Worm (Caenorhabditis elegans) whole organism, late embryonic: Measurements from ENCODE around the gene C33G8.13.

ENCODE experiments used
- C38D4.7 ChIP-seq: fragments of 200-800 bp; sonication (Bioruptor generic); optimal IDR thresholded peaks from 2 replicates; lab custom pipeline; 2018; ENCODE audit warnings: mild to moderate bottlenecking, missing genetic modification characterization, moderate library complexity, missing compliant biosample characterization
- K09A11.1 ChIP-seq: sonication (generic microtip); optimal IDR thresholded peaks from 2 replicates; lab custom pipeline; 2017; ENCODE audit warnings: antibody characterized with exemption, mild to moderate bottlenecking, missing genetic modification characterization, missing compliant biosample characterization; ENCODE audit not compliant: insufficient read depth
- T23F11.4 ChIP-seq: fragments of 200-800 bp; sonication (Bioruptor generic); optimal IDR thresholded peaks from 2 replicates; lab custom pipeline; 2018; ENCODE audit warnings: mild to moderate bottlenecking, missing genetic modification characterization, missing compliant biosample characterization
- Y22D7AL.16 ChIP-seq: sonication (generic microtip); optimal IDR thresholded peaks from 2 replicates; lab custom pipeline; 2016; ENCODE audit warnings: missing genetic modification characterization, missing compliant biosample characterization
- ama-1 ChIP-seq: fragments of 150-350 bp; optimal IDR thresholded peaks from 2 replicates; lab custom pipeline; 2014
- ceh-2 ChIP-seq: sonication (generic microtip); optimal IDR thresholded peaks from 2 replicates; lab custom pipeline; 2016; ENCODE audit warnings: missing genotype, missing genetic modification characterization, missing compliant biosample characterization
- ceh-22 ChIP-seq: sonication (generic microtip); optimal IDR thresholded peaks from 2 replicates; lab custom pipeline; 2017; ENCODE audit warnings: missing biosample characterization, missing genetic modification characterization
- ceh-24 ChIP-seq: sonication (generic microtip); optimal IDR thresholded peaks from 2 replicates; lab custom pipeline; 2016; ENCODE audit warnings: mild to moderate bottlenecking, missing genetic modification characterization, missing compliant biosample characterization
- ceh-31 ChIP-seq: sonication (generic microtip); optimal IDR thresholded peaks from 2 replicates; lab custom pipeline; 2016; ENCODE audit warnings: missing genetic modification characterization, missing compliant biosample characterization
- ceh-45 ChIP-seq: fragments of 200-800 bp; sonication (Bioruptor generic); IDR thresholded peaks from 2 replicates; pipeline ENCODE4 v1.3.6; 2022; ENCODE audit warnings: missing genetic modification reagents, missing genetic modification characterization, missing compliant biosample characterization
- ceh-48 ChIP-seq: sonication (generic microtip); optimal IDR thresholded peaks from 2 replicates; lab custom pipeline; 2016; ENCODE audit warnings: missing genetic modification characterization, inconsistent platforms, missing compliant biosample characterization
- ceh-9 ChIP-seq: sonication (generic microtip); optimal IDR thresholded peaks from 2 replicates; lab custom pipeline; 2016; ENCODE audit warnings: mild to moderate bottlenecking, missing genetic modification characterization, inconsistent platforms, missing compliant biosample characterization
- dmd-4 ChIP-seq: sonication (generic microtip); optimal IDR thresholded peaks from 2 replicates; lab custom pipeline; 2016; ENCODE audit warnings: borderline replicate concordance, missing genetic modification characterization, missing compliant biosample characterization
- dve-1 ChIP-seq: sonication (generic microtip); optimal IDR thresholded peaks from 2 replicates; lab custom pipeline; 2017; ENCODE audit warnings: antibody characterized with exemption, mild to moderate bottlenecking, missing genetic modification characterization, missing compliant biosample characterization
- elt-2 ChIP-seq: sonication (generic microtip); optimal IDR thresholded peaks from 2 replicates; lab custom pipeline; 2016; ENCODE audit warnings: missing genetic modification reagents, missing genetic modification characterization, missing compliant biosample characterization
- ets-4 ChIP-seq: sonication (generic microtip); optimal IDR thresholded peaks from 2 replicates; lab custom pipeline; 2016; ENCODE audit warnings: missing genetic modification characterization, missing compliant biosample characterization
- fkh-6 ChIP-seq: sonication (generic microtip); optimal IDR thresholded peaks from 2 replicates; lab custom pipeline; 2016; ENCODE audit warnings: missing genetic modification characterization, missing compliant biosample characterization
- gmeb-2 ChIP-seq: sonication (generic microtip); optimal IDR thresholded peaks from 2 replicates; lab custom pipeline; 2016; ENCODE audit warnings: missing genetic modification characterization, inconsistent platforms, missing compliant biosample characterization
- hlh-13 ChIP-seq: fragments of 200-800 bp; sonication (Bioruptor generic); optimal IDR thresholded peaks from 2 replicates; lab custom pipeline; 2018; ENCODE audit warnings: mild to moderate bottlenecking, missing genetic modification characterization, missing compliant biosample characterization
- lim-6 ChIP-seq: sonication (generic microtip); optimal IDR thresholded peaks from 2 replicates; lab custom pipeline; 2016; ENCODE audit warnings: missing genetic modification characterization, missing compliant biosample characterization
- lin-11 ChIP-seq: fragments of 200-800 bp; sonication (Bioruptor generic); optimal IDR thresholded peaks from 2 replicates; lab custom pipeline; 2018; ENCODE audit warnings: mild to moderate bottlenecking, missing genetic modification characterization, missing compliant biosample characterization
- madf-2 ChIP-seq: sonication (generic microtip); optimal IDR thresholded peaks from 2 replicates; lab custom pipeline; 2017; ENCODE audit warnings: missing genetic modification characterization, missing compliant biosample characterization
- mec-3 ChIP-seq: sonication (generic microtip); optimal IDR thresholded peaks from 2 replicates; lab custom pipeline; 2016; ENCODE audit warnings: borderline replicate concordance, missing genetic modification characterization, missing compliant biosample characterization
- nfya-1 ChIP-seq: sonication (generic microtip); optimal IDR thresholded peaks from 2 replicates; lab custom pipeline; 2017; ENCODE audit warnings: missing genetic modification characterization, mild to moderate bottlenecking, missing compliant biosample characterization, antibody characterized with exemption, moderate library complexity
- nhr-232 ChIP-seq: sonication (generic microtip); optimal IDR thresholded peaks from 2 replicates; lab custom pipeline; 2016; ENCODE audit warnings: missing genetic modification characterization, missing compliant biosample characterization
- npax-4 ChIP-seq: sonication (generic microtip); optimal IDR thresholded peaks from 2 replicates; lab custom pipeline; 2016; ENCODE audit warnings: missing genetic modification characterization, missing compliant biosample characterization
- pag-3 ChIP-seq: sonication (generic microtip); optimal IDR thresholded peaks from 2 replicates; lab custom pipeline; 2016; ENCODE audit warnings: missing compliant biosample characterization, missing genetic modification characterization, borderline replicate concordance
- pha-2 ChIP-seq: sonication (generic microtip); optimal IDR thresholded peaks from 2 replicates; lab custom pipeline; 2017; ENCODE audit warnings: mild to moderate bottlenecking, missing genetic modification characterization, missing compliant biosample characterization
- pqm-1 ChIP-seq: sonication (generic microtip); optimal IDR thresholded peaks from 2 replicates; lab custom pipeline; 2016; ENCODE audit warnings: missing genetic modification characterization, missing compliant biosample characterization
- syd-9 ChIP-seq: sonication (generic microtip); optimal IDR thresholded peaks from 2 replicates; lab custom pipeline; 2016; ENCODE audit warnings: mild to moderate bottlenecking, missing genetic modification characterization, moderate library complexity, missing compliant biosample characterization
- tbx-7 ChIP-seq: sonication (generic microtip); optimal IDR thresholded peaks from 2 replicates; lab custom pipeline; 2016; ENCODE audit warnings: missing genotype, missing genetic modification characterization, missing compliant biosample characterization
- ttx-3 ChIP-seq: sonication (generic microtip); optimal IDR thresholded peaks from 2 replicates; lab custom pipeline; 2016; ENCODE audit warnings: missing genetic modification reagents, missing genetic modification characterization, missing compliant biosample characterization
- unc-3 ChIP-seq, 2 experiments: fragments of 200-800 bp in 1 of 2; sonication (Bioruptor generic) in 1 of 2; sonication (generic microtip) in 1 of 2; conservative IDR thresholded peaks in 1 of 2; optimal IDR thresholded peaks in 1 of 2; 2 replicates each; pipeline versions ENCODE4 v1.3.6 to Lab custom; 2016 to 2022; ENCODE audit warnings: missing compliant biosample characterization in 2 of 2, missing genetic modification characterization in 2 of 2, missing genetic modification reagents in 1 of 2
- unc-42 ChIP-seq: sonication (generic microtip); optimal IDR thresholded peaks from 2 replicates; lab custom pipeline; 2016; ENCODE audit warnings: missing genotype, missing genetic modification characterization, missing compliant biosample characterization
- zip-5 ChIP-seq: sonication (generic microtip); optimal IDR thresholded peaks from 2 replicates; lab custom pipeline; 2016; ENCODE audit warnings: missing genetic modification characterization, missing compliant biosample characterization

C33G8.13 gene

DNA sequence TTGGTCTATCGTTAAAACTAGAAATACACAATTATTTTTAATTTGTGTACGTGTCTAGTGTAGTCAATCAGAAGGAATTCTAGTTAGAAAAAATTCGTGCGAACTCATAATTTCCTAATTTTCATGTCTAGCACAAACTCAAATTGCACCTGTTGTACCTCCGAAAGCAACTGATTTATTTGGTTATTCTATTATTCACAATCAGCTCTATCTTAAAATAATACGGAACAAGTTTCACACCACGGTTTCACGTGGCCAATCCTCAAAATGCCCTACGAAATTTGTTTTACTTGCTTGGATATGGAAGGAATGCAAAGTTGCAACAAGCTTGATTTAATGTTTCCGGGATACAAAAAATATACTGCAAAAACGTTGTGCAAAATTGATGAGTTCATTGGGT lies 3.2 kb downstream of the C33G8.13 start, which contains the start of gene srw-127:
Gene srw-127, plus strand, starts transcription at position 301 of the 400 bp plus-strand sequence.
- TF ChIP-seq T23F11.4 (GFP tag; lab: Kevin White, UChicago) = no peak
- TF ChIP-seq hlh-13 (GFP tag; lab: Kevin White, UChicago) = no peak
- no peak for TF ChIP-seq zip-5 (tag; lab: Kevin White, UChicago)
- no peak for TF ChIP-seq elt-2 (tag; lab: Kevin White, UChicago)
- no peak for TF ChIP-seq tbx-7 (tag; lab: Kevin White, UChicago)
- no peak for TF ChIP-seq lin-11
- no peak for TF ChIP-seq dve-1 (tag; lab: Kevin White, UChicago)
- no peak for TF ChIP-seq unc-3 (GFP tag; conservative IDR thresholded peaks at IDR 0.05; lab: Robert Waterston, UW)
- TF ChIP-seq unc-3 (tag; optimal IDR thresholded peaks at IDR 0.05; lab: Kevin White, UChicago) = no peak
- TF ChIP-seq gmeb-2 (tag; lab: Kevin White, UChicago) = no peak
- TF ChIP-seq K09A11.1 (tag; lab: Kevin White, UChicago) = no peak
- TF ChIP-seq pha-2 (tag; lab: Kevin White, UChicago) = no peak
- no peak for TF ChIP-seq mec-3
- TF ChIP-seq dmd-4 (tag; lab: Kevin White, UChicago) = no peak
- TF ChIP-seq ceh-31 (tag; lab: Kevin White, UChicago) = no peak
- no peak for TF ChIP-seq lim-6 (tag; lab: Kevin White, UChicago)
- no peak for TF ChIP-seq nfya-1 (tag; lab: Kevin White, UChicago)
- TF ChIP-seq madf-2 (tag; lab: Kevin White, UChicago) = no peak

DNA sequence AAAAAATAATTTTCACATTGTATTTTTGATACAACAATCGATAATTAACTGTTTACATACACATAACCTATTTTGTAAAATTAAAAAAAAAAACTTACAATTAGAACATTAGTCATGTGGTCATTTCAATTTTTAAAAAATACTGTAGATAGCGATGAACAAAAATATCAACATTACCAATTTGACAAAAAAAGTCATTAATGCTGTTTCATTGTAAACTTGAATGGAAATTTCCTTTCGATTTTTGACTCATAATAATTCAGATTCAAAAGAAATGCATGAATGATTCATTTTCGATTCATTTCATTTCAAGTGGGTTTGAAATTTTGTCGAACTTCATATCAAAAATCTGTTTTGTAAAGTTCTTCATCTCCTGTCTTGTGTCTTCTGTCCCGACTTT lies 6.3 kb downstream of the C33G8.13 start, which contains the start of gene C33G8.2:
Gene C33G8.2, plus strand, starts transcription at position 301 of the 400 bp plus-strand sequence.
- no peak for TF ChIP-seq pqm-1 (tag; lab: Kevin White, UChicago)
- TF ChIP-seq ama-1 = no peak
- TF ChIP-seq, all 69 proteins: peak for 0

DNA sequence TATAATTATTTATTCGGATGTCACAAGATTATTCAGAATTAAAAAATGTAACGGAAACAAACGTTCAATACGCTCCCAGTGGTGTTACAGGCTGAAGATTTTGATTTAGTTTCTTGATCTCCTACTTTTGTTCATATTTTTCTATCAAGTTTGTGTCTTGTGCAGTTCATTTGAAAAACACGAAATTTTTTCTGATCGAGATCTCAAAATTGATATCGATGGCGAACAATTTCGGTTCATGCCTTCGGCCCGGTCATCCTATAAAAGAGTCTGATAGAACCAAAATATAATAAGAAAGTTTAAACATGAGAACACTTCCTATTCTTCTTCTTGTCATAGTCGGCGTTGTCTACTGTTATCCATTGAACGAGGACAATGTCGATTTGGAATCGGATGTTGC lies 8.5 kb downstream of the C33G8.13 start, which contains the start of gene drd-10:
Gene drd-10, plus strand, starts transcription at position 301 of the 400 bp plus-strand sequence.
- TF ChIP-seq dmd-4 (tag; lab: Kevin White, UChicago) = no peak
- no peak for TF ChIP-seq Y22D7AL.16

DNA sequence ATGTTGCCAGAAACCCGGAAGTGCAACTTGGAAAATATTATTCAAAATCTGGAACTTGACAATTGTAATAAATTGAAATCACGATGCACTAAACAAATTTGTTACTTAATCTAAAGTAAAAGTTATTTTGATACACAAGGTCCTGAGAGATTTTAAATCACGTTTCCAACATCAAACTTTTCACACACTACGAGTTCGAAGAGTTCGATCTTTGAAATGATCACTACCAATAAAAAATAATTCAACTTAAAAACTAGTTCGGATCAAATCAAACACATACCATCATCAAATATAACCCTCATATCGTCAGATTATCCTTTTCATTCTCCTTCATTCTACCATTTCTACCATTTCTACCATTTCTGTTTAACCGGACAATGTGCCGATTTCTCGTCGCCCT lies 9.8 kb downstream of the C33G8.13 start, which contains the start of gene spig-10:
Gene spig-10, plus strand, starts transcription at position 301 of the 400 bp plus-strand sequence.
- TF ChIP-seq lim-6 (tag; lab: Kevin White, UChicago) = no peak
- TF ChIP-seq pag-3 (tag; lab: Kevin White, UChicago) = no peak
- TF ChIP-seq ceh-45 = no peak
- TF ChIP-seq syd-9 (tag; lab: Kevin White, UChicago) = no peak
- TF ChIP-seq ceh-2 (tag; lab: Kevin White, UChicago) = no peak
- no peak for TF ChIP-seq K09A11.1 (tag; lab: Kevin White, UChicago)
- TF ChIP-seq unc-42 (tag; lab: Kevin White, UChicago) = no peak
- TF ChIP-seq ttx-3 (tag; lab: Kevin White, UChicago) = no peak
- no peak for TF ChIP-seq fkh-6
- TF ChIP-seq ama-1 = no peak
- no peak for TF ChIP-seq ceh-9
- TF ChIP-seq npax-4 (tag; lab: Kevin White, UChicago) = no peak

DNA sequence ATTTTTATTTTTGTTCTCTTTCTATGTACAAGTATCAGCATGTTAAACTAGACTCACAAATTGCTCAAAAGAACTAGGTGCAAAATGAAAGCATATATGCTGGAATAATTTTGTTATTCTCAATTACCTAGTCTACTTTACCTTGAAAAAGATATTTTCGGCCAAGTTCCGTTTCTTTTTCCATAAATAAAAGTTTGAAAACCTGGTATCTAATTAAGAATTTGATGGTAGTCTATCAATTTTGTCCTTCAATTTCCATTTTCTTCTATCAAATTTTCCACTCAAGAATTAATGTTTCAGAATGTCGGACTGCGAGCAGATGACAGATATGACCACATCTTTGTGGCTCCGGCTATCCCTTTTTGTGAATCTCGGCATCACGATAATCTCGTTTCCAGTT lies 11.9 kb downstream of the C33G8.13 start, which contains the start of gene srab-4:
Gene srab-4, plus strand, starts transcription at position 301 of the 400 bp plus-strand sequence.
- TF ChIP-seq elt-2 (tag; lab: Kevin White, UChicago) = no peak
- TF ChIP-seq K09A11.1 (tag; lab: Kevin White, UChicago) = no peak
- no peak for TF ChIP-seq ceh-24
- TF ChIP-seq ets-4 = no peak
- TF ChIP-seq ceh-22 (tag; lab: Kevin White, UChicago) = no peak
- TF ChIP-seq ceh-48 (tag; lab: Kevin White, UChicago) = no peak
- no peak for TF ChIP-seq nhr-232 (tag; lab: Kevin White, UChicago)
- no peak for TF ChIP-seq unc-3 (GFP tag; conservative IDR thresholded peaks at IDR 0.05; lab: Robert Waterston, UW)
- TF ChIP-seq unc-3 (tag; optimal IDR thresholded peaks at IDR 0.05; lab: Kevin White, UChicago) = no peak
- no peak for TF ChIP-seq C38D4.7 (GFP tag; lab: Kevin White, UChicago)
